Fruit fly (Drosophila melanogaster): ENCODE results near the gene CG33969.

DNA sequence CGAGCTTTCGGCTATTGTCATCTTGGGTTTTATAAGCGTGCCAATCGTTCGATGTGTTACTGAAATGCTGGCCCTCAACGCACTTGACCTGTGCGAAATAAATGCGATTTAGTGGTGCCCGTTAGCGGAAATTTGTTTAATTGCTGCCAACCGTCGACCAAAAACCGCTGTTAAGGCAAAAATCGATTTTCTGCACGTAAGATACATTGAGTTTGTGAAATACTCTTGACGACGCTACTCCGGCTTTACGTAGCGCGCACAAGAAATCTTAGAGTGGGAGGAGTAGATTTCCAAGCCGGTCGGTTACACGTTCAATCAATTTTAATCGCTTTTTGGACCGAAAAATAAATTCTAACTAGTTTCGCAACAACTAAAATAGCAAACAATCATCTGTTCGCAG, 17.9 kb downstream of the CG33969 start:
- TF ChIP-seq cnc (optimal IDR thresholded peaks at IDR 0.05) (no peak), CG1620 (GFP tag; optimal IDR thresholded peaks at IDR 0.05) (no peak), ovo (GFP tag; optimal IDR thresholded peaks at IDR 0.05) (no peak), CG33017 (tag; optimal IDR thresholded peaks at IDR 0.05) (no peak)
